Worm (Caenorhabditis elegans) whole organism, L1 larva: ENCODE measurements around the gene F57G4.11.

ENCODE experiments used
- grh-1 ChIP-seq: fragments of 200-800 bp; sonication (Bioruptor generic); IDR thresholded peaks from 2 replicates; pipeline ENCODE4 v1.3.6; 2022; ENCODE audit warnings: missing genetic modification reagents, missing genetic modification characterization, missing compliant biosample characterization
- mdl-1 ChIP-seq, 2 experiments: fragments of 150-350 bp; optimal IDR thresholded peaks; 2 replicates each; lab custom pipeline; 2014 to 2017; ENCODE audit warnings: missing biosample characterization in 2 of 2, missing genetic modification characterization in 2 of 2, inconsistent platforms in 1 of 2
- skn-1 ChIP-seq: fragments of 150-350 bp; optimal IDR thresholded peaks from 2 replicates; lab custom pipeline; 2014; ENCODE audit warnings: missing biosample characterization, missing genetic modification characterization
- xbp-1 ChIP-seq: sonication (generic microtip); optimal IDR thresholded peaks from 2 replicates; lab custom pipeline; 2016; ENCODE audit warnings: missing genetic modification characterization, missing compliant biosample characterization

DNA sequence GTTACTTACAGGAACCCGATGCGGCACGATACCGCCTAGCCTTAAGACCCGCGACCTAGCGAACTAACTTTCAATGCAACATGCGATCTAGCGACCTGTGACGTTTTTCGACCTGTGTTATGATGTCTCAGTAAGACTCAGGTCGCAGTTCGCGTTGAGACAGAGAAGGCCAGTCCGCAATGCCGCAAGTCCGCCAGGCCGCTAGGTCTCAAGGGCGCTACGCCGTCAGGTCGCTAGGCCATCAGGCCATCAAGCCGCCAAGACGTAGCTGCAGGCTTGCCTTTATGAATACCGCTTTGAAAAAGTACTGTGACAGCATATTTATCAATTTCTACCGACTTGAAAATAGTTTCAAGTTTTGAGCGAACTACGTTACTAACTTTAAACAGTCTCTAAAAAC lies 29.3 kb upstream of the F57G4.11 start:
- no peak for TF ChIP-seq skn-1 (tag; lab: Kevin White, UChicago)
- TF ChIP-seq mdl-1 (tag; optimal IDR thresholded peaks at IDR 0.05; lab: Kevin White, UChicago), result no peak
- no peak for TF ChIP-seq grh-1 (GFP tag; lab: Robert Waterston, UW)
- TF ChIP-seq xbp-1 (tag; lab: Kevin White, UChicago), result no peak
